Worm (Caenorhabditis elegans) whole organism, midembryonic: Measurements from ENCODE around the gene E04F6.9.

Experiments used
- cog-1 ChIP-seq: sonication (generic microtip); optimal IDR thresholded peaks from 2 replicates; lab custom pipeline; 2016; ENCODE audit warnings: missing genetic modification characterization, missing compliant biosample characterization
- flt-1 ChIP-seq: fragments of 200-800 bp; sonication (Bioruptor generic); IDR thresholded peaks from 2 replicates; pipeline ENCODE4 v1.3.6; 2022; ENCODE audit warnings: missing genetic modification characterization, missing compliant biosample characterization
- klf-2 ChIP-seq: fragments of 200-800 bp; sonication (Bioruptor generic); conservative IDR thresholded peaks from 2 replicates; pipeline ENCODE4 v1.3.6; 2022; ENCODE audit warnings: missing genetic modification reagents, missing genetic modification characterization, missing compliant biosample characterization
- med-1 ChIP-seq: sonication (generic microtip); optimal IDR thresholded peaks from 2 replicates; lab custom pipeline; 2017; ENCODE audit warnings: missing genetic modification characterization, mild to moderate bottlenecking, missing compliant biosample characterization, antibody characterized with exemption, missing genetic modification reagents; ENCODE audit not compliant: insufficient read depth
- ref-1 ChIP-seq: fragments of 200-800 bp; sonication (Bioruptor generic); conservative IDR thresholded peaks from 2 replicates; pipeline ENCODE4 v1.3.6; 2022; ENCODE audit warnings: missing genetic modification reagents, missing genetic modification characterization, missing compliant biosample characterization
- tab-1 ChIP-seq: fragments of 200-800 bp; sonication (Bioruptor generic); IDR thresholded peaks from 2 replicates; pipeline ENCODE4 v1.3.6; 2022; ENCODE audit warnings: missing genetic modification characterization, missing compliant biosample characterization
- ztf-23 ChIP-seq: fragments of 200-800 bp; sonication (Bioruptor generic); IDR thresholded peaks from 2 replicates; pipeline ENCODE4 v1.3.6; 2022; ENCODE audit warnings: missing genetic modification reagents, missing genetic modification characterization, missing compliant biosample characterization
- ztf-29 ChIP-seq: fragments of 200-800 bp; sonication (Bioruptor generic); IDR thresholded peaks from 2 replicates; pipeline ENCODE4 v1.3.6; 2022; ENCODE audit warnings: missing genetic modification reagents, missing genetic modification characterization, missing compliant biosample characterization

- TF ChIP-seq ztf-29, result no peak
- no peak for TF ChIP-seq ztf-23 (GFP tag; lab: Robert Waterston, UW)
- no peak for TF ChIP-seq flt-1 (GFP tag; lab: Robert Waterston, UW)
- TF ChIP-seq klf-2, result no peak
- no peak for TF ChIP-seq med-1 (GFP tag; lab: Kevin White, UChicago)
- TF ChIP-seq tab-1 (GFP tag; lab: Robert Waterston, UW), result no peak
- no peak for TF ChIP-seq ref-1 (GFP tag; lab: Robert Waterston, UW)
- TF ChIP-seq cog-1, result no peak
These were observed 12.1 kb upstream of the E04F6.9 start for ce11 chrII:7224074-7224473.
